Worm (Caenorhabditis elegans) whole organism, midembryonic: Measurements from ENCODE around the gene srw-2.

ENCODE experiments used
- T22C8.4 ChIP-seq: fragments of 200-800 bp; sonication (Bioruptor generic); IDR thresholded peaks from 2 replicates; pipeline ENCODE4 v1.3.6; 2022; ENCODE audit warnings: missing genetic modification characterization, missing compliant biosample characterization
- cog-1 ChIP-seq: sonication (generic microtip); optimal IDR thresholded peaks from 2 replicates; lab custom pipeline; 2016; ENCODE audit warnings: missing genetic modification characterization, missing compliant biosample characterization
- flt-1 ChIP-seq: fragments of 200-800 bp; sonication (Bioruptor generic); IDR thresholded peaks from 2 replicates; pipeline ENCODE4 v1.3.6; 2022; ENCODE audit warnings: missing genetic modification characterization, missing compliant biosample characterization
- klf-2 ChIP-seq: fragments of 200-800 bp; sonication (Bioruptor generic); conservative IDR thresholded peaks from 2 replicates; pipeline ENCODE4 v1.3.6; 2022; ENCODE audit warnings: missing genetic modification reagents, missing genetic modification characterization, missing compliant biosample characterization
- med-1 ChIP-seq: sonication (generic microtip); optimal IDR thresholded peaks from 2 replicates; lab custom pipeline; 2017; ENCODE audit warnings: missing genetic modification characterization, mild to moderate bottlenecking, missing compliant biosample characterization, antibody characterized with exemption, missing genetic modification reagents; ENCODE audit not compliant: insufficient read depth
- ref-1 ChIP-seq: fragments of 200-800 bp; sonication (Bioruptor generic); conservative IDR thresholded peaks from 2 replicates; pipeline ENCODE4 v1.3.6; 2022; ENCODE audit warnings: missing genetic modification reagents, missing genetic modification characterization, missing compliant biosample characterization
- tab-1 ChIP-seq: fragments of 200-800 bp; sonication (Bioruptor generic); IDR thresholded peaks from 2 replicates; pipeline ENCODE4 v1.3.6; 2022; ENCODE audit warnings: missing genetic modification characterization, missing compliant biosample characterization
- ztf-23 ChIP-seq: fragments of 200-800 bp; sonication (Bioruptor generic); IDR thresholded peaks from 2 replicates; pipeline ENCODE4 v1.3.6; 2022; ENCODE audit warnings: missing genetic modification reagents, missing genetic modification characterization, missing compliant biosample characterization
- ztf-29 ChIP-seq: fragments of 200-800 bp; sonication (Bioruptor generic); IDR thresholded peaks from 2 replicates; pipeline ENCODE4 v1.3.6; 2022; ENCODE audit warnings: missing genetic modification reagents, missing genetic modification characterization, missing compliant biosample characterization

The srw-2 gene

ce11 chrV:2845771-2846170 is 15.1 kb downstream of the srw-2 start, which contains the start of gene srj-44:
Gene srj-44 (minus strand): TSS chrV:2845871.
- TF ChIP-seq med-1 (GFP tag; lab: Kevin White, UChicago) (no peak), klf-2 (GFP tag; lab: Robert Waterston, UW) (no peak), tab-1 (GFP tag; lab: Robert Waterston, UW) (no peak), cog-1 (tag; lab: Kevin White, UChicago) (no peak), ref-1 (GFP tag; lab: Robert Waterston, UW) (no peak), T22C8.4 (GFP tag; lab: Robert Waterston, UW) (no peak), ztf-23 (GFP tag; lab: Robert Waterston, UW) (no peak), ztf-29 (GFP tag; lab: Robert Waterston, UW) (no peak), flt-1 (GFP tag; lab: Robert Waterston, UW) (no peak)

DNA sequence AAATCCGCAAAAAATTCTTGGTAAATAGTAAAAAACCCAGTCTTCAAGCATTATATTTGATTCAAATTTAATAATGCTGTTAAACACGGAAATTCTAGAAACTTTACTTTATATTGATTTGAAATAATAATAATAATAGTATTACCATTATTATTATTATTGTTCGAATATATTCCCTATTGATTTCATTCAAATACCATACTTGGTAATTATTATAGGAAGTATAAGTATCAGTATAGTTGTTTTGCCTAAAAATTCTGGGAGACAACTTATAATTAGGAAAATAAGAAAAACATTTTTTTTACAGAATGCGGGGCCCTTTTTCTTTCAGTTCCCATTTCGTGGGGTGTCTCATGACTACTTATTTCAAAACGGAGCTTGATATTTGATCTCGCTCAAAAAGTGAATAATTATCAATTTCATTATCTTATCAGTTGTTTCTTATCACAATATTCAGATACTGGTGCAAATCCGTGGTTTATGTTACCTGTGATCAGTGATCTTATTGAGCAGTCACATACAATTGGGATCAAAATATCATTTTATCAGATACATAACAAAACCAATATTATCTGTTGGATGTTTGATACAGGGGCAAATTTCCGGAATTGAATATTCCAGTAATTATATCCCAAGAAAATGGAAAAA is 17.7 kb downstream of the srw-2 start, which contains the start of gene srj-49:
Gene srj-49 (minus strand): TSS at position 51 of the 648 bp plus-strand sequence.
- TF ChIP-seq klf-2 (GFP tag; lab: Robert Waterston, UW) (no peak), flt-1 (GFP tag; lab: Robert Waterston, UW) (no peak), ref-1 (GFP tag; lab: Robert Waterston, UW) (no peak), med-1 (GFP tag; lab: Kevin White, UChicago) (no peak), cog-1 (tag; lab: Kevin White, UChicago) (no peak), tab-1 (GFP tag; lab: Robert Waterston, UW) (no peak), T22C8.4 (GFP tag; lab: Robert Waterston, UW) (no peak), ztf-23 (GFP tag; lab: Robert Waterston, UW) (no peak), ztf-29 (GFP tag; lab: Robert Waterston, UW) (no peak)

- no peak for TF ChIP-seq ref-1 (GFP tag; lab: Robert Waterston, UW)
- TF ChIP-seq klf-2 (GFP tag; lab: Robert Waterston, UW): no peak
- no peak for TF ChIP-seq ztf-23 (GFP tag; lab: Robert Waterston, UW)
- TF ChIP-seq flt-1 (GFP tag; lab: Robert Waterston, UW): no peak
- no peak for TF ChIP-seq tab-1 (GFP tag; lab: Robert Waterston, UW)
- no peak for TF ChIP-seq T22C8.4 (GFP tag; lab: Robert Waterston, UW)
These were observed 18.4 kb downstream of the srw-2 start, which contains the start of gene ugt-53 for ce11 chrV:2849071-2849470. Gene ugt-53 (plus strand): TSS chrV:2849343.

- TF ChIP-seq tab-1 (GFP tag; lab: Robert Waterston, UW) (no peak), ref-1 (GFP tag; lab: Robert Waterston, UW) (no peak), cog-1 (tag; lab: Kevin White, UChicago) (no peak), flt-1 (GFP tag; lab: Robert Waterston, UW) (no peak), med-1 (GFP tag; lab: Kevin White, UChicago) (no peak), ztf-23 (GFP tag; lab: Robert Waterston, UW) (no peak), klf-2 (GFP tag; lab: Robert Waterston, UW) (no peak), ztf-29 (GFP tag; lab: Robert Waterston, UW) (no peak), T22C8.4 (GFP tag; lab: Robert Waterston, UW) (no peak)
These were observed 24.8 kb downstream of the srw-2 start, which contains the start of gene srj-57 for ce11 chrV:2855473-2855872. Gene srj-57 (minus strand): TSS chrV:2855573.

- TF ChIP-seq med-1 (GFP tag; lab: Kevin White, UChicago) (no peak), ref-1 (GFP tag; lab: Robert Waterston, UW) (no peak), cog-1 (tag; lab: Kevin White, UChicago) (no peak), klf-2 (GFP tag; lab: Robert Waterston, UW) (no peak), ztf-29 (GFP tag; lab: Robert Waterston, UW) (no peak), T22C8.4 (GFP tag; lab: Robert Waterston, UW) (no peak), tab-1 (GFP tag; lab: Robert Waterston, UW) (no peak), flt-1 (GFP tag; lab: Robert Waterston, UW) (no peak), ztf-23 (GFP tag; lab: Robert Waterston, UW) (no peak)
These were observed 27.2 kb downstream of the srw-2 start, which contains the start of gene srj-55 for ce11 chrV:2857842-2858241. Gene srj-55 (minus strand): TSS chrV:2857942.

- TF ChIP-seq klf-2 (GFP tag; lab: Robert Waterston, UW) (no peak), T22C8.4 (GFP tag; lab: Robert Waterston, UW) (no peak), cog-1 (tag; lab: Kevin White, UChicago) (no peak), med-1 (GFP tag; lab: Kevin White, UChicago) (no peak), ref-1 (GFP tag; lab: Robert Waterston, UW) (no peak), ztf-23 (GFP tag; lab: Robert Waterston, UW) (no peak), flt-1 (GFP tag; lab: Robert Waterston, UW) (no peak)
These were observed 29.1 kb downstream of the srw-2 start, which contains the start of gene srj-54 for ce11 chrV:2859738-2860137. Gene srj-54 (minus strand): TSS chrV:2859838.

ce11 chrV:2861505-2861904 is 30.8 kb downstream of the srw-2 start, which contains the start of gene srh-270:
Gene srh-270 (minus strand): TSS chrV:2861605.
- TF ChIP-seq ztf-29 (GFP tag; lab: Robert Waterston, UW) (no peak), ztf-23 (GFP tag; lab: Robert Waterston, UW) (no peak), ref-1 (GFP tag; lab: Robert Waterston, UW) (no peak), med-1 (GFP tag; lab: Kevin White, UChicago) (no peak), flt-1 (GFP tag; lab: Robert Waterston, UW) (no peak), klf-2 (GFP tag; lab: Robert Waterston, UW) (no peak), tab-1 (GFP tag; lab: Robert Waterston, UW) (no peak), cog-1 (tag; lab: Kevin White, UChicago) (no peak), T22C8.4 (GFP tag; lab: Robert Waterston, UW) (no peak)

ce11 chrV:2863033-2863432 is 32.4 kb downstream of the srw-2 start, which contains the start of gene srh-272:
Gene srh-272 (plus strand): TSS chrV:2863333.
- no peak for TF ChIP-seq klf-2 (GFP tag; lab: Robert Waterston, UW)
- TF ChIP-seq cog-1 (tag; lab: Kevin White, UChicago): no peak
- no peak for TF ChIP-seq ref-1 (GFP tag; lab: Robert Waterston, UW)
- no peak for TF ChIP-seq med-1 (GFP tag; lab: Kevin White, UChicago)
- TF ChIP-seq ztf-29 (GFP tag; lab: Robert Waterston, UW): no peak
- no peak for TF ChIP-seq T22C8.4 (GFP tag; lab: Robert Waterston, UW)
- no peak for TF ChIP-seq tab-1 (GFP tag; lab: Robert Waterston, UW)
- TF ChIP-seq ztf-23 (GFP tag; lab: Robert Waterston, UW): no peak
- TF ChIP-seq flt-1 (GFP tag; lab: Robert Waterston, UW): no peak
